Fruit fly (Drosophila melanogaster) whole organism, embryonic: ENCODE data around the gene Cpr11B.

Experiments
- B-H1 ChIP-seq: fragments of 200-800 bp; sonication (Bioruptor generic); IDR thresholded peaks from 3 replicates; pipeline ENCODE4 v1.3.6; 2022; ENCODE audit warnings: missing biosample characterization, missing genetic modification characterization
- CG10147 ChIP-seq: fragments of 200-800 bp; sonication (Bioruptor generic); optimal IDR thresholded peaks from 2 replicates; lab custom pipeline; 2019; ENCODE audit warnings: missing biosample characterization, mild to moderate bottlenecking, missing genetic modification characterization, moderate library complexity
- CG10321 ChIP-seq: fragments of 200-800 bp; sonication (Bioruptor generic); IDR thresholded peaks from 2 replicates; pipeline ENCODE4 v1.3.6; 2022; ENCODE audit warnings: missing biosample characterization, missing genetic modification characterization
- CG10543 ChIP-seq: fragments of 200-800 bp; sonication (Bioruptor generic); optimal IDR thresholded peaks from 3 replicates; lab custom pipeline; 2017; ENCODE audit warnings: missing biosample characterization, mild to moderate bottlenecking, missing genetic modification characterization, moderate library complexity
- CG10565 ChIP-seq: fragments of 200-800 bp; sonication (Bioruptor generic); optimal IDR thresholded peaks from 3 replicates; lab custom pipeline; 2016; ENCODE audit warnings: missing biosample characterization, mild to moderate bottlenecking, missing genetic modification characterization
- CG10959 ChIP-seq: fragments of 200-800 bp; sonication (Bioruptor generic); IDR thresholded peaks from 2 replicates; pipeline ENCODE4 v1.3.6; 2022; ENCODE audit warnings: missing biosample characterization, missing genetic modification characterization
- CG11504 ChIP-seq: fragments of 200-800 bp; sonication (Bioruptor generic); optimal IDR thresholded peaks from 3 replicates; lab custom pipeline; 2019; ENCODE audit warnings: missing biosample characterization, mild to moderate bottlenecking, missing genetic modification characterization, moderate library complexity
- CG12769 ChIP-seq: fragments of 200-800 bp; sonication (Bioruptor generic); optimal IDR thresholded peaks from 2 replicates; lab custom pipeline; 2019; ENCODE audit warnings: missing biosample characterization, mild to moderate bottlenecking, missing genetic modification characterization, moderate library complexity
- CG13424 ChIP-seq: fragments of 200-800 bp; sonication (Bioruptor generic); optimal IDR thresholded peaks from 2 replicates; lab custom pipeline; 2019; ENCODE audit warnings: missing biosample characterization, mild to moderate bottlenecking, missing genetic modification characterization, moderate library complexity
- CG17186 ChIP-seq: fragments of 200-800 bp; sonication (Bioruptor generic); optimal IDR thresholded peaks from 3 replicates; lab custom pipeline; 2017; ENCODE audit warnings: missing biosample characterization, missing genetic modification reagents, missing genetic modification characterization
- CG2120 ChIP-seq: fragments of 200-800 bp; sonication (Bioruptor generic); optimal IDR thresholded peaks from 3 replicates; lab custom pipeline; 2016; ENCODE audit warnings: missing biosample characterization, missing genetic modification characterization
- CG30403 ChIP-seq: fragments of 200-800 bp; sonication (Bioruptor generic); optimal IDR thresholded peaks from 3 replicates; lab custom pipeline; 2016; ENCODE audit warnings: missing biosample characterization, missing genetic modification characterization
- CG34376 ChIP-seq: fragments of 200-800 bp; sonication (Bioruptor generic); optimal IDR thresholded peaks from 2 replicates; lab custom pipeline; 2018; ENCODE audit warnings: missing biosample characterization, mild to moderate bottlenecking, missing genetic modification characterization
- CG3726 ChIP-seq: fragments of 200-800 bp; sonication (Bioruptor generic); IDR thresholded peaks from 3 replicates; pipeline ENCODE4, ENCODE4 v1.3.6; 2022; ENCODE audit warnings: missing biosample characterization, missing genetic modification characterization
- CG4404 ChIP-seq: fragments of 200-800 bp; sonication (Bioruptor generic); IDR thresholded peaks from 2 replicates; pipeline ENCODE4 v1.3.6; 2022; ENCODE audit warnings: missing biosample characterization, missing genetic modification characterization
- CG5245 ChIP-seq: fragments of 200-800 bp; sonication (Bioruptor generic); optimal IDR thresholded peaks from 3 replicates; lab custom pipeline; 2016; ENCODE audit warnings: missing biosample characterization, missing genetic modification characterization
- CG6765 ChIP-seq: fragments of 200-800 bp; sonication (Bioruptor generic); optimal IDR thresholded peaks from 3 replicates; lab custom pipeline; 2017; ENCODE audit warnings: missing biosample characterization, mild to moderate bottlenecking, missing genetic modification characterization
- CG7963 ChIP-seq: fragments of 200-800 bp; sonication (Bioruptor generic); IDR thresholded peaks from 3 replicates; pipeline ENCODE4 v1.3.6; 2022; ENCODE audit warnings: missing biosample characterization, missing genetic modification characterization; ENCODE audit not compliant: partially characterized antibody
- CG8765 ChIP-seq: fragments of 200-800 bp; sonication (Bioruptor generic); IDR thresholded peaks from 2 replicates; pipeline ENCODE4 v1.3.6; 2022; ENCODE audit warnings: missing biosample characterization, missing genetic modification characterization
- CG9609 ChIP-seq: fragments of 200-800 bp; sonication (Bioruptor generic); optimal IDR thresholded peaks from 3 replicates; lab custom pipeline; 2016; ENCODE audit warnings: missing biosample characterization, missing genetic modification characterization
- CG9817 ChIP-seq: fragments of 200-800 bp; sonication (Bioruptor generic); optimal IDR thresholded peaks from 2 replicates; lab custom pipeline; 2018; ENCODE audit warnings: missing biosample characterization, mild to moderate bottlenecking, missing genetic modification characterization, moderate library complexity
- Chrac-16 ChIP-seq: fragments of 200-800 bp; sonication (Bioruptor generic); optimal IDR thresholded peaks from 3 replicates; lab custom pipeline; 2016; ENCODE audit warnings: missing biosample characterization, missing genetic modification characterization
- D19A ChIP-seq: fragments of 200-800 bp; optimal IDR thresholded peaks from 3 replicates; lab custom pipeline; 2019; ENCODE audit warnings: missing biosample characterization, mild to moderate bottlenecking, missing genetic modification characterization, moderate library complexity
- Fer1 ChIP-seq: fragments of 200-800 bp; sonication (Bioruptor generic); optimal IDR thresholded peaks from 2 replicates; lab custom pipeline; 2017; ENCODE audit warnings: missing biosample characterization, mild to moderate bottlenecking, missing genetic modification characterization
- HLH4C ChIP-seq: fragments of 200-800 bp; sonication (Bioruptor generic); IDR thresholded peaks from 3 replicates; pipeline ENCODE4 v1.3.6; 2022; ENCODE audit warnings: missing biosample characterization, missing genetic modification characterization; ENCODE audit not compliant: partially characterized antibody
- Hr3 ChIP-seq: fragments of 200-800 bp; sonication (Bioruptor generic); optimal IDR thresholded peaks from 3 replicates; lab custom pipeline; 2016; ENCODE audit warnings: missing biosample characterization, missing genetic modification characterization
- Hsf ChIP-seq: fragments of 200-800 bp; sonication (Bioruptor generic); optimal IDR thresholded peaks from 3 replicates; lab custom pipeline; 2016; ENCODE audit warnings: missing biosample characterization, missing genetic modification characterization
- Meics ChIP-seq: fragments of 200-800 bp; sonication (Bioruptor generic); optimal IDR thresholded peaks from 2 replicates; lab custom pipeline; 2017; ENCODE audit warnings: missing biosample characterization, mild to moderate bottlenecking, missing genetic modification characterization
- NK7.1 ChIP-seq: fragments of 200-800 bp; sonication (Bioruptor generic); optimal IDR thresholded peaks from 3 replicates; lab custom pipeline; 2016; ENCODE audit warnings: missing biosample characterization, missing genetic modification characterization
- NfI ChIP-seq: fragments of 200-800 bp; sonication (Bioruptor generic); optimal IDR thresholded peaks from 3 replicates; lab custom pipeline; 2018; ENCODE audit warnings: missing biosample characterization, mild to moderate bottlenecking, missing genetic modification characterization, moderate library complexity
- YL-1 ChIP-seq: fragments of 200-800 bp; sonication (Bioruptor generic); optimal IDR thresholded peaks from 3 replicates; lab custom pipeline; 2017; ENCODE audit warnings: missing biosample characterization, mild to moderate bottlenecking, missing genetic modification characterization
- ato ChIP-seq: fragments of 200-800 bp; sonication (Bioruptor generic); IDR thresholded peaks from 2 replicates; pipeline ENCODE4 v1.3.6; 2022; ENCODE audit warnings: missing biosample characterization, missing genetic modification characterization; ENCODE audit not compliant: partially characterized antibody
- br ChIP-seq: fragments of >200 bp; optimal IDR thresholded peaks from 2 replicates; lab custom pipeline; 2017
- chinmo ChIP-seq: fragments of 200-800 bp; sonication (Bioruptor generic); IDR thresholded peaks from 4 replicates; pipeline ENCODE4 v1.3.6; 2022; ENCODE audit warnings: missing biosample characterization, missing genetic modification characterization; ENCODE audit not compliant: partially characterized antibody
- danr ChIP-seq: fragments of 200-800 bp; sonication (Bioruptor generic); IDR thresholded peaks from 2 replicates; pipeline ENCODE4 v1.3.6; 2022; ENCODE audit warnings: missing biosample characterization, missing genetic modification characterization
- dmrt99B ChIP-seq: fragments of 200-800 bp; sonication (Bioruptor generic); optimal IDR thresholded peaks from 2 replicates; lab custom pipeline; 2018; ENCODE audit warnings: missing biosample characterization, mild to moderate bottlenecking, missing genetic modification characterization, moderate library complexity
- gce ChIP-seq: fragments of 200-800 bp; sonication (Bioruptor generic); IDR thresholded peaks from 3 replicates; pipeline ENCODE4 v1.3.6; 2022; ENCODE audit warnings: missing biosample characterization, missing genetic modification characterization
- grn ChIP-seq: fragments of 200-800 bp; sonication (Bioruptor generic); optimal IDR thresholded peaks from 3 replicates; lab custom pipeline; 2017; ENCODE audit warnings: missing biosample characterization, missing genetic modification characterization
- hb ChIP-seq: fragments of 200-800 bp; sonication (Bioruptor generic); IDR thresholded peaks from 3 replicates; pipeline ENCODE4 v1.3.6; 2022; ENCODE audit warnings: missing biosample characterization, missing genetic modification characterization; ENCODE audit not compliant: partially characterized antibody
- insv ChIP-seq, 2 experiments: fragments of 200-800 bp; sonication (Bioruptor generic); optimal IDR thresholded peaks; 3 replicates each; lab custom pipeline; 2016 to 2018; ENCODE audit warnings: missing biosample characterization in 2 of 2, missing genetic modification characterization in 2 of 2
- inv ChIP-seq: fragments of 200-800 bp; sonication (Bioruptor generic); IDR thresholded peaks from 2 replicates; pipeline ENCODE4 v1.3.6; 2022; ENCODE audit warnings: missing biosample characterization, missing genetic modification characterization; ENCODE audit not compliant: partially characterized antibody
- kah ChIP-seq: fragments of 200-800 bp; sonication (Bioruptor generic); optimal IDR thresholded peaks from 2 replicates; lab custom pipeline; 2018; ENCODE audit warnings: missing biosample characterization, mild to moderate bottlenecking, missing genetic modification characterization
- kay ChIP-seq: fragments of 200-800 bp; sonication (Bioruptor generic); optimal IDR thresholded peaks from 2 replicates; lab custom pipeline; 2016; ENCODE audit warnings: missing biosample characterization, missing genetic modification characterization
- nerfin-1 ChIP-seq: fragments of 200-800 bp; sonication (Bioruptor generic); optimal IDR thresholded peaks from 3 replicates; lab custom pipeline; 2019; ENCODE audit warnings: missing biosample characterization, mild to moderate bottlenecking, missing genetic modification characterization, moderate library complexity
- pb ChIP-seq: fragments of 200-800 bp; sonication (Bioruptor generic); optimal IDR thresholded peaks from 3 replicates; lab custom pipeline; 2016; ENCODE audit warnings: missing biosample characterization, missing genetic modification characterization
- pfk ChIP-seq: fragments of 200-800 bp; sonication (Bioruptor generic); optimal IDR thresholded peaks from 2 replicates; lab custom pipeline; 2018; ENCODE audit warnings: missing biosample characterization, mild to moderate bottlenecking, missing genetic modification characterization, moderate library complexity
- pita ChIP-seq: fragments of 200-800 bp; sonication (Bioruptor generic); optimal IDR thresholded peaks from 2 replicates; lab custom pipeline; 2017; ENCODE audit warnings: missing biosample characterization, mild to moderate bottlenecking, missing genetic modification characterization
- row ChIP-seq: fragments of 200-800 bp; sonication (Bioruptor generic); IDR thresholded peaks from 3 replicates; pipeline ENCODE4 v1.3.6; 2022; ENCODE audit warnings: missing biosample characterization, missing genetic modification characterization
- sd ChIP-seq: fragments of 200-800 bp; sonication (Bioruptor generic); optimal IDR thresholded peaks from 3 replicates; lab custom pipeline; 2018; ENCODE audit warnings: missing biosample characterization, mild to moderate bottlenecking, missing genetic modification characterization, moderate library complexity
- shn ChIP-seq: fragments of 200-800 bp; sonication (Bioruptor generic); optimal IDR thresholded peaks from 3 replicates; lab custom pipeline; 2016; ENCODE audit warnings: missing biosample characterization, missing genetic modification characterization
- yki ChIP-seq: fragments of >200 bp; optimal IDR thresholded peaks from 3 replicates; lab custom pipeline; 2018

Gene Cpr11B

dm6 chrX:12574666-12575202, 21.8 kb downstream of the Cpr11B start (continued):
- TF ChIP-seq kay (GFP tag; lab: Kevin White, UChicago) (no peak), NfI (GFP tag; lab: Kevin White, UChicago) (peak; percentile 17), sd (tag; lab: Kevin White, UChicago) (peak; percentile 77), danr (no peak), pb (GFP tag; lab: Kevin White, UChicago) (no peak), Hsf (GFP tag; lab: Kevin White, UChicago) (peak; percentile 8), pita (GFP tag; lab: Kevin White, UChicago) (no peak), YL-1 (GFP tag; lab: Kevin White, UChicago) (no peak), grn (no peak), kah (no peak), CG11504 (peak; percentile 18), ato (GFP tag; lab: Robert Waterston, UW) (no peak), chinmo (peak; percentile 99), nerfin-1 (tag; lab: Kevin White, UChicago) (peak; percentile 70), CG34376 (GFP tag; lab: Kevin White, UChicago) (peak; percentile 9), CG9609 (GFP tag; lab: Kevin White, UChicago) (no peak), CG10959 (GFP tag; lab: Robert Waterston, UW) (no peak), CG10543 (GFP tag; lab: Kevin White, UChicago) (peak; percentile 25), CG17186 (GFP tag; lab: Kevin White, UChicago) (no peak), row (GFP tag; lab: Robert Waterston, UW) (peak; percentile 53; the same call in 2 of the 3 replicates), yki (lab: Kevin White, UChicago) (no peak), Meics (GFP tag; lab: Kevin White, UChicago) (peak; percentile 12), hb (GFP tag; lab: Robert Waterston, UW) (no peak), insv (GFP tag; optimal IDR thresholded peaks at IDR 0.05; lab: Kevin White, UChicago) (peak in 1 of 2 experiments; percentile 25), CG6765 (GFP tag; lab: Kevin White, UChicago) (no peak), CG30403 (GFP tag; lab: Kevin White, UChicago) (no peak), CG2120 (GFP tag; lab: Kevin White, UChicago) (no peak), CG3726 (no peak), HLH4C (no peak), CG10565 (GFP tag; lab: Kevin White, UChicago) (no peak), B-H1 (no peak), D19A (tag; lab: Kevin White, UChicago) (peak; percentile 41), NK7.1 (GFP tag; lab: Kevin White, UChicago) (no peak), br (lab: Kevin White, UChicago) (no peak), inv (GFP tag; lab: Robert Waterston, UW) (no peak), CG5245 (no peak), CG10321 (GFP tag; lab: Robert Waterston, UW) (no peak), Fer1 (GFP tag; lab: Kevin White, UChicago) (peak; percentile 2), CG12769 (peak; percentile 13), pfk (GFP tag; lab: Kevin White, UChicago) (peak; percentile 99), CG10147 (GFP tag; lab: Kevin White, UChicago) (no peak), CG13424 (tag; lab: Kevin White, UChicago) (no peak), CG8765 (GFP tag; lab: Robert Waterston, UW) (no peak), shn (GFP tag; lab: Kevin White, UChicago) (peak; percentile 18), dmrt99B (tag; lab: Kevin White, UChicago) (no peak), CG9817 (tag; lab: Kevin White, UChicago) (no peak), CG4404 (GFP tag; lab: Robert Waterston, UW) (no peak), Hr3 (GFP tag; lab: Kevin White, UChicago) (no peak), Chrac-16 (no peak), CG7963 (GFP tag; lab: Robert Waterston, UW) (no peak), gce (GFP tag; lab: Robert Waterston, UW) (no peak)
